Fruit fly (Drosophila melanogaster): Measurements from ENCODE around the gene CG43076.
A peak's percentile ranks its signal among the peaks of the same experiment; 100 is the strongest.

The CG43076 gene

DNA sequence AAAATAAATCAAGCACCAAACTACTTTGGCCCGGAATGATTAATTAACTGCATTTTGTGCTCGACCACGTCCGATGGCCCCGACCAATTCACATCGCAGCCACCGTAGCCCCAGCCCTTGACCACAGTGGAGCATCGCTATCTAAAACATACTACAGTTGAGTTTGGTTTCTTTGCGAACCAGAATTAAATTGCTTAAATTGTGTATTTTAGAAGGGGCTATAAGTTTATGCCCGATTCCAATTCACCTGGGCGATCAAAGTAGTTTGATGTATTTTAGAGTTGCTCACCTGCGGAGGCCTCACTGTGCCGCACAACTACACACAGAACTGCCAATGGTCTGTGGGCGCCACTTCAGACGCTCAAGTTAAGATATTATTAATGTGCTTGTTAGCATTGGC, 11.9 kb upstream of the CG43076 start:
- TF ChIP-seq CG14050 (GFP tag; IDR thresholded peaks at IDR 0.05) (no peak), ab (GFP tag; optimal IDR thresholded peaks at IDR 0.05) (no peak), CG3838 (GFP tag; optimal IDR thresholded peaks at IDR 0.05) (no peak), sna (GFP tag; IDR thresholded peaks at IDR 0.05; ENCODE audit: partially characterized antibody) (no peak), CG15269 (tag; optimal IDR thresholded peaks at IDR 0.05) (peak; percentile 31), CG12236 (GFP tag; optimal IDR thresholded peaks at IDR 0.05) (no peak), HmgZ (tag; optimal IDR thresholded peaks at IDR 0.05) (no peak), CG9932 (GFP tag; IDR thresholded peaks at IDR 0.05) (0 out of 2 replicates have a peak, but pooled peaks have one; percentile 19), BtbVII (GFP tag; optimal IDR thresholded peaks at IDR 0.05) (no peak), CG8290 (GFP tag; optimal IDR thresholded peaks at IDR 0.05) (no peak), CG8290 (tag; optimal IDR thresholded peaks at IDR 0.05) (peak in 1 of 2 experiments; percentile 45), row (GFP tag; IDR thresholded peaks at IDR 0.05) (peak; percentile 61), ato (GFP tag; IDR thresholded peaks at IDR 0.05; ENCODE audit: partially characterized antibody) (no peak), dmrt99B (tag; optimal IDR thresholded peaks at IDR 0.05) (peak; percentile 16), cwo (GFP tag; optimal IDR thresholded peaks at IDR 0.05) (no peak), gem (tag; optimal IDR thresholded peaks at IDR 0.05) (peak; percentile 30), h (optimal IDR thresholded peaks at IDR 0.05) (no peak), dan (GFP tag; IDR thresholded peaks at IDR 0.05) (no peak), CG1603 (tag; optimal IDR thresholded peaks at IDR 0.05) (peak; percentile 26), dati (GFP tag; IDR thresholded peaks at IDR 0.05) (no peak), CG17328 (GFP tag; IDR thresholded peaks at IDR 0.05) (no peak), Usf (GFP tag; optimal IDR thresholded peaks at IDR 0.05) (no peak), Hmx (GFP tag; optimal IDR thresholded peaks at IDR 0.05) (no peak), Rfx (GFP tag; IDR thresholded peaks at IDR 0.05) (peak; percentile 11; the same call in 1 of the 2 replicates), bowl (GFP tag; IDR thresholded peaks at IDR 0.05) (no peak), sd (tag; optimal IDR thresholded peaks at IDR 0.05) (no peak), wor (GFP tag; IDR thresholded peaks at IDR 0.05) (no peak), Aef1 (GFP tag; IDR thresholded peaks at IDR 0.05) (peak; percentile 10; the same call in 1 of the 3 replicates), C15 (GFP tag; IDR thresholded peaks at IDR 0.05) (no peak), lab (GFP tag; optimal IDR thresholded peaks at IDR 0.05) (peak; percentile 13), grau (tag; optimal IDR thresholded peaks at IDR 0.05) (peak; percentile 53), CG6765 (GFP tag; optimal IDR thresholded peaks at IDR 0.05) (no peak), Ravus (GFP tag; IDR thresholded peaks at IDR 0.05) (no peak), CG15601 (tag; optimal IDR thresholded peaks at IDR 0.05) (no peak), CG11093 (GFP tag; IDR thresholded peaks at IDR 0.05) (0 out of 3 replicates have a peak, but pooled peaks have one; percentile 20), gt (GFP tag; IDR thresholded peaks at IDR 0.05) (no peak), CG5245 (GFP tag; optimal IDR thresholded peaks at IDR 0.05) (no peak), CG14710 (tag; optimal IDR thresholded peaks at IDR 0.05) (no peak), HLH54F (GFP tag; optimal IDR thresholded peaks at IDR 0.05) (no peak), CG14441 (GFP tag; IDR thresholded peaks at IDR 0.05) (0 out of 2 replicates have a peak, but pooled peaks have one; percentile 14), CG4328 (GFP tag; optimal IDR thresholded peaks at IDR 0.05) (no peak), CG2678 (tag; optimal IDR thresholded peaks at IDR 0.05) (peak; percentile 20), CG1602 (GFP tag; optimal IDR thresholded peaks at IDR 0.05) (no peak), tup (GFP tag; optimal IDR thresholded peaks at IDR 0.05) (no peak), CG12659 (GFP tag; optimal IDR thresholded peaks at IDR 0.05) (no peak), CG9215 (GFP tag; IDR thresholded peaks at IDR 0.05) (peak; percentile 30; the same call in 1 of the 2 replicates), CG6272 (GFP tag; IDR thresholded peaks at IDR 0.05) (no peak), Dip3 (GFP tag; optimal IDR thresholded peaks at IDR 0.05) (no peak), CG12942 (GFP tag; optimal IDR thresholded peaks at IDR 0.05) (no peak), CG6175 (GFP tag; IDR thresholded peaks at IDR 0.05) (no peak), CG1024 (GFP tag; IDR thresholded peaks at IDR 0.05) (no peak), CG34422 (GFP tag; IDR thresholded peaks at IDR 0.05) (peak; percentile 21; the same call in 1 of the 3 replicates), CG4854 (GFP tag; optimal IDR thresholded peaks at IDR 0.05) (no peak)
